Worm (Caenorhabditis elegans): ENCODE results near the gene C50D2.6.

Gene C50D2.6

ce11 chrII:76662-77061 is 7.6 kb upstream of the C50D2.6 start:
- TF ChIP-seq fos-1 (tag; optimal IDR thresholded peaks at IDR 0.05) (peak; percentile 66), lin-13 (GFP tag; optimal IDR thresholded peaks at IDR 0.05) (no peak)

- TF ChIP-seq ZK546.5 (tag; optimal IDR thresholded peaks at IDR 0.05), result no peak
- TF ChIP-seq nhr-25 (tag; optimal IDR thresholded peaks at IDR 0.05), result no peak
- TF ChIP-seq nhr-129 (tag; optimal IDR thresholded peaks at IDR 0.05), result no peak
- TF ChIP-seq Y55F3AM.14 (GFP tag; optimal IDR thresholded peaks at IDR 0.05), result no peak
- TF ChIP-seq ama-1 (optimal IDR thresholded peaks at IDR 0.05), result no peak
- TF ChIP-seq sma-3 (GFP tag; optimal IDR thresholded peaks at IDR 0.05), result no peak
- no peak for TF ChIP-seq unc-55 (GFP tag; optimal IDR thresholded peaks at IDR 0.05)
- no peak for TF ChIP-seq nhr-6 (tag; optimal IDR thresholded peaks at IDR 0.05)
- TF ChIP-seq blmp-1 (tag; optimal IDR thresholded peaks at IDR 0.05; ENCODE audit: insufficient read depth), result no peak
These were observed 5.1 kb upstream of the C50D2.6 start, which contains the start of gene C23H3.9 for ce11 chrII:79166-79565. Gene C23H3.9 (minus strand): TSS chrII:79266.

ce11 chrII:86794-87193 is 2.6 kb downstream of the C50D2.6 start:
- no peak for TF ChIP-seq gmeb-1 (tag; optimal IDR thresholded peaks at IDR 0.05)
- no peak for TF ChIP-seq sma-9 (GFP tag; optimal IDR thresholded peaks at IDR 0.05)
- TF ChIP-seq sma-9 (tag; optimal IDR thresholded peaks at IDR 0.05), result no peak
- no peak for TF ChIP-seq lsy-2 (tag; optimal IDR thresholded peaks at IDR 0.05)
- no peak for TF ChIP-seq ZK546.5 (tag; optimal IDR thresholded peaks at IDR 0.05)
- no peak for TF ChIP-seq mab-5 (tag; optimal IDR thresholded peaks at IDR 0.05)
- no peak for TF ChIP-seq alr-1 (tag; optimal IDR thresholded peaks at IDR 0.05)
- TF ChIP-seq mbf-1 (tag; optimal IDR thresholded peaks at IDR 0.05), result no peak
- no peak for TF ChIP-seq nhr-21 (tag; optimal IDR thresholded peaks at IDR 0.05)
- no peak for TF ChIP-seq C34F6.9 (tag; optimal IDR thresholded peaks at IDR 0.05)
- TF ChIP-seq elt-3 (tag; optimal IDR thresholded peaks at IDR 0.05), result no peak
- TF ChIP-seq skn-1 (tag; optimal IDR thresholded peaks at IDR 0.05), result no peak
- no peak for TF ChIP-seq nhr-12 (tag; optimal IDR thresholded peaks at IDR 0.05)
- no peak for TF ChIP-seq nhr-23 (tag; optimal IDR thresholded peaks at IDR 0.05)
- no peak for TF ChIP-seq nhr-10 (tag; optimal IDR thresholded peaks at IDR 0.05)
- no peak for TF ChIP-seq ama-1 (optimal IDR thresholded peaks at IDR 0.05)

- no peak for TF ChIP-seq gmeb-1 (tag; optimal IDR thresholded peaks at IDR 0.05)
- TF ChIP-seq peb-1 (tag; optimal IDR thresholded peaks at IDR 0.05), result no peak
- TF ChIP-seq ztf-4 (tag; optimal IDR thresholded peaks at IDR 0.05), result no peak
- no peak for TF ChIP-seq R02D3.7 (tag; optimal IDR thresholded peaks at IDR 0.05)
- no peak for TF ChIP-seq elt-3 (tag; optimal IDR thresholded peaks at IDR 0.05)
- TF ChIP-seq zag-1 (tag; optimal IDR thresholded peaks at IDR 0.05), result no peak
- no peak for TF ChIP-seq mab-5 (tag; optimal IDR thresholded peaks at IDR 0.05)
- no peak for TF ChIP-seq ceh-16 (tag; optimal IDR thresholded peaks at IDR 0.05)
- no peak for TF ChIP-seq fos-1 (tag; optimal IDR thresholded peaks at IDR 0.05)
- TF ChIP-seq skn-1 (tag; optimal IDR thresholded peaks at IDR 0.05), result no peak
These were observed 3.7 kb downstream of the C50D2.6 start for ce11 chrII:87937-88336.

- TF ChIP-seq mbf-1 (tag; optimal IDR thresholded peaks at IDR 0.05), result no peak
- TF ChIP-seq nhr-25 (tag; optimal IDR thresholded peaks at IDR 0.05), result no peak
- no peak for TF ChIP-seq sma-9 (GFP tag; optimal IDR thresholded peaks at IDR 0.05)
- TF ChIP-seq sma-9 (tag; optimal IDR thresholded peaks at IDR 0.05), result no peak
- no peak for TF ChIP-seq nhr-77 (tag; optimal IDR thresholded peaks at IDR 0.05)
- TF ChIP-seq egl-27 (tag; optimal IDR thresholded peaks at IDR 0.05), result no peak
- TF ChIP-seq ztf-1 (GFP tag; conservative IDR thresholded peaks at IDR 0.05), result no peak
- no peak for TF ChIP-seq nhr-129 (tag; optimal IDR thresholded peaks at IDR 0.05)
- TF ChIP-seq gmeb-1 (tag; optimal IDR thresholded peaks at IDR 0.05), result no peak
- no peak for TF ChIP-seq ama-1 (optimal IDR thresholded peaks at IDR 0.05)
- TF ChIP-seq dmd-4 (tag; optimal IDR thresholded peaks at IDR 0.05), result no peak
- TF ChIP-seq peb-1 (tag; optimal IDR thresholded peaks at IDR 0.05), result no peak
These were observed 7.2 kb downstream of the C50D2.6 start, which contains the start of gene mcat-1 for ce11 chrII:91419-91818. Gene mcat-1 (minus strand): TSS chrII:91519.

- TF ChIP-seq elt-3 (tag; optimal IDR thresholded peaks at IDR 0.05) (no peak), ceh-16 (tag; optimal IDR thresholded peaks at IDR 0.05) (no peak), R02D3.7 (tag; optimal IDR thresholded peaks at IDR 0.05) (no peak), elt-1 (tag; optimal IDR thresholded peaks at IDR 0.05) (no peak), unc-55 (GFP tag; optimal IDR thresholded peaks at IDR 0.05) (no peak), skn-1 (tag; optimal IDR thresholded peaks at IDR 0.05) (no peak), nhr-23 (tag; optimal IDR thresholded peaks at IDR 0.05) (no peak), F13H6.1 (tag; optimal IDR thresholded peaks at IDR 0.05) (no peak), ZK546.5 (tag; optimal IDR thresholded peaks at IDR 0.05) (no peak), sma-3 (GFP tag; optimal IDR thresholded peaks at IDR 0.05) (no peak), blmp-1 (tag; optimal IDR thresholded peaks at IDR 0.05; ENCODE audit: insufficient read depth) (no peak), nhr-77 (tag; optimal IDR thresholded peaks at IDR 0.05) (no peak), nhr-11 (tag; optimal IDR thresholded peaks at IDR 0.05) (no peak), ceh-82 (tag; optimal IDR thresholded peaks at IDR 0.05) (no peak), lsy-2 (tag; optimal IDR thresholded peaks at IDR 0.05) (no peak), nhr-6 (tag; optimal IDR thresholded peaks at IDR 0.05) (no peak), nhr-21 (tag; optimal IDR thresholded peaks at IDR 0.05) (no peak), lin-39 (tag; optimal IDR thresholded peaks at IDR 0.05) (no peak), alr-1 (tag; optimal IDR thresholded peaks at IDR 0.05) (no peak)
These were observed 10.9 kb downstream of the C50D2.6 start, which contains the start of gene C50D2.7 for ce11 chrII:95177-95576. Gene C50D2.7 (minus strand): TSS chrII:95277.
